Worm (Caenorhabditis elegans) whole organism, mixed stage, embryonic: ENCODE measurements around the gene srd-39.

Experiments used
- M03D4.4 ChIP-seq: sonication (generic microtip); optimal IDR thresholded peaks from 2 replicates; lab custom pipeline; 2017; ENCODE audit warnings: mild to moderate bottlenecking, missing genetic modification characterization, missing compliant biosample characterization
- bed-3 ChIP-seq: fragments of 200-800 bp; sonication (Bioruptor generic); optimal IDR thresholded peaks from 3 replicates; lab custom pipeline; 2018; ENCODE audit warnings: mild to moderate bottlenecking, missing genetic modification characterization, moderate library complexity, missing compliant biosample characterization
- blmp-1 ChIP-seq: fragments of 150-350 bp; optimal IDR thresholded peaks from 2 replicates; lab custom pipeline; 2014; ENCODE audit warnings: missing biosample characterization, missing genetic modification characterization
- ceh-39 ChIP-seq: fragments of 150-350 bp; optimal IDR thresholded peaks from 2 replicates; lab custom pipeline; 2014; ENCODE audit warnings: missing biosample characterization, missing genetic modification characterization
- ceh-43 ChIP-seq: fragments of 200-800 bp; sonication (Bioruptor generic); optimal IDR thresholded peaks from 2 replicates; lab custom pipeline; 2018; ENCODE audit warnings: mild to moderate bottlenecking, missing genetic modification characterization, moderate library complexity, missing compliant biosample characterization
- ceh-83 ChIP-seq: fragments of 200-800 bp; sonication (Bioruptor generic); optimal IDR thresholded peaks from 2 replicates; lab custom pipeline; 2018; ENCODE audit warnings: mild to moderate bottlenecking, missing genetic modification characterization, missing compliant biosample characterization
- ces-1 ChIP-seq: fragments of 150-350 bp; optimal IDR thresholded peaks from 2 replicates; lab custom pipeline; 2014; ENCODE audit warnings: missing biosample characterization, missing genetic modification reagents, missing genetic modification characterization
- cnd-1 ChIP-seq: fragments of 200-800 bp; sonication (Bioruptor generic); optimal IDR thresholded peaks from 2 replicates; lab custom pipeline; 2018; ENCODE audit warnings: mild to moderate bottlenecking, missing genetic modification characterization, missing compliant biosample characterization
- drap-1 ChIP-seq: fragments of 200-800 bp; sonication (Bioruptor generic); optimal IDR thresholded peaks from 3 replicates; lab custom pipeline; 2018; ENCODE audit warnings: mild to moderate bottlenecking, missing genetic modification characterization, missing compliant biosample characterization
- elt-1 ChIP-seq: sonication (generic microtip); optimal IDR thresholded peaks from 2 replicates; lab custom pipeline; 2017; ENCODE audit warnings: missing genetic modification characterization, mild to moderate bottlenecking, missing compliant biosample characterization, antibody characterized with exemption, moderate library complexity, borderline replicate concordance; ENCODE audit not compliant: insufficient read depth
- elt-3 ChIP-seq: fragments of 150-350 bp; optimal IDR thresholded peaks from 2 replicates; lab custom pipeline; 2014; ENCODE audit warnings: missing biosample characterization, missing genetic modification characterization
- flh-1 ChIP-seq: fragments of 200-800 bp; sonication (Bioruptor generic); optimal IDR thresholded peaks from 2 replicates; lab custom pipeline; 2018; ENCODE audit warnings: mild to moderate bottlenecking, missing genetic modification characterization, moderate library complexity, missing compliant biosample characterization
- ham-2 ChIP-seq: fragments of 200-800 bp; sonication (Bioruptor generic); optimal IDR thresholded peaks from 2 replicates; lab custom pipeline; 2018; ENCODE audit warnings: mild to moderate bottlenecking, missing genetic modification characterization, missing compliant biosample characterization
- hlh-1 ChIP-seq: fragments of 150-350 bp; optimal IDR thresholded peaks from 2 replicates; lab custom pipeline; 2014; ENCODE audit warnings: missing biosample characterization, missing genetic modification reagents, missing genetic modification characterization
- lin-13 ChIP-seq: fragments of 150-350 bp; optimal IDR thresholded peaks from 2 replicates; lab custom pipeline; 2014; ENCODE audit warnings: missing biosample characterization, missing genetic modification characterization
- lin-32 ChIP-seq: fragments of 200-800 bp; sonication (Bioruptor generic); optimal IDR thresholded peaks from 2 replicates; lab custom pipeline; 2018; ENCODE audit warnings: mild to moderate bottlenecking, missing genetic modification characterization, missing compliant biosample characterization
- lsy-2 ChIP-seq: fragments of 150-350 bp; optimal IDR thresholded peaks from 2 replicates; lab custom pipeline; 2014; ENCODE audit warnings: missing biosample characterization, missing genetic modification characterization
- mab-5 ChIP-seq: fragments of 150-350 bp; optimal IDR thresholded peaks from 2 replicates; lab custom pipeline; 2014; ENCODE audit warnings: missing biosample characterization, missing genetic modification characterization
- mep-1 ChIP-seq: fragments of 150-350 bp; optimal IDR thresholded peaks from 2 replicates; lab custom pipeline; 2017; ENCODE audit warnings: missing biosample characterization, missing genetic modification reagents, missing genetic modification characterization, inconsistent platforms
- mls-2 ChIP-seq: sonication (generic microtip); optimal IDR thresholded peaks from 2 replicates; lab custom pipeline; 2016; ENCODE audit warnings: mild to moderate bottlenecking, missing genetic modification characterization, moderate library complexity, missing compliant biosample characterization
- nhr-12 ChIP-seq: fragments of 150-350 bp; optimal IDR thresholded peaks from 2 replicates; lab custom pipeline; 2014; ENCODE audit warnings: missing biosample characterization, missing genetic modification characterization
- nhr-2 ChIP-seq: fragments of 150-350 bp; optimal IDR thresholded peaks from 2 replicates; lab custom pipeline; 2014; ENCODE audit warnings: missing biosample characterization, missing genetic modification characterization
- nhr-237 ChIP-seq: fragments of 150-350 bp; optimal IDR thresholded peaks from 2 replicates; lab custom pipeline; 2014; ENCODE audit warnings: missing biosample characterization, missing genetic modification characterization
- nhr-28 ChIP-seq: fragments of 150-350 bp; optimal IDR thresholded peaks from 2 replicates; lab custom pipeline; 2014; ENCODE audit warnings: missing biosample characterization, missing genetic modification characterization
- nhr-76 ChIP-seq: sonication (generic microtip); optimal IDR thresholded peaks from 2 replicates; lab custom pipeline; 2017; ENCODE audit warnings: missing biosample characterization, missing genetic modification characterization
- pha-4 ChIP-seq: fragments of 150-350 bp; optimal IDR thresholded peaks from 2 replicates; lab custom pipeline; 2018; ENCODE audit warnings: missing biosample characterization, missing genetic modification reagents, missing genetic modification characterization
- sem-2 ChIP-seq: fragments of 200-800 bp; sonication (Bioruptor generic); optimal IDR thresholded peaks from 2 replicates; lab custom pipeline; 2018; ENCODE audit warnings: mild to moderate bottlenecking, missing genetic modification characterization, missing compliant biosample characterization
- snpc-4 ChIP-seq: fragments of 150-350 bp; optimal IDR thresholded peaks from 2 replicates; lab custom pipeline; 2014; ENCODE audit warnings: missing biosample characterization, missing genetic modification characterization
- sptf-1 ChIP-seq: sonication (generic microtip); optimal IDR thresholded peaks from 2 replicates; lab custom pipeline; 2017; ENCODE audit warnings: mild to moderate bottlenecking, missing genetic modification characterization, moderate library complexity, missing compliant biosample characterization
- tbx-8 ChIP-seq: fragments of 200-800 bp; sonication (Bioruptor generic); optimal IDR thresholded peaks from 2 replicates; lab custom pipeline; 2018; ENCODE audit warnings: mild to moderate bottlenecking, missing genetic modification characterization, moderate library complexity, missing compliant biosample characterization
- unc-120 ChIP-seq: sonication (generic microtip); optimal IDR thresholded peaks from 2 replicates; lab custom pipeline; 2017; ENCODE audit warnings: missing genetic modification characterization, missing compliant biosample characterization; ENCODE audit not compliant: poor library complexity, severe bottlenecking
- unc-39 ChIP-seq: fragments of 150-350 bp; optimal IDR thresholded peaks from 2 replicates; lab custom pipeline; 2014; ENCODE audit warnings: missing biosample characterization, missing genetic modification characterization
- unc-62 ChIP-seq: fragments of 150-350 bp; optimal IDR thresholded peaks from 2 replicates; lab custom pipeline; 2014; ENCODE audit warnings: missing biosample characterization, missing genetic modification reagents, missing genetic modification characterization
- zip-8 ChIP-seq: fragments of 150-350 bp; optimal IDR thresholded peaks from 2 replicates; lab custom pipeline; 2014; ENCODE audit warnings: missing biosample characterization, missing genetic modification characterization
- ztf-11 ChIP-seq: fragments of 150-350 bp; optimal IDR thresholded peaks from 2 replicates; lab custom pipeline; 2014; ENCODE audit warnings: missing biosample characterization, missing genetic modification characterization

Gene srd-39

DNA sequence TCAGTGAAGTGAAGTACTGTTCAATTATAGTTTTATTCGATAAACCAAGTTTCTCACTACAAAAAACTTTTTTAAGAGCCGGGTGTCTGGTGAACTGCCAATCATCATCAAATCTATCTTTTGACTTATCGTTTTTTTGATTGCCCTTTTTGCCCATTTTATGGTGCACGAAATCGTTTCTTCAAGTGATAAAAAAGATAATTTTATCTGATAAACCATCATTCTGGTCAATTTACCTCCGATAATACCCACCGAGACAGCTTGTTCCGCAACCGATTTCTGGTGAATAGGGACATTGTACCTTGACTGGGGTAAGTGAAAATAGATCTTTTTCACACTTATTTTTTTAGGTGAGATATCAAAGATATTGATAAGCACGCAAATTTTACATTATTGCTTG, 42.8 kb downstream of the srd-39 start, which contains the start of gene K08H2.10:
TSS of gene K08H2.10 (plus strand) at position 230 of the 400 bp plus-strand sequence.
- TF ChIP-seq ceh-43 (GFP tag; lab: Kevin White, UChicago), result no peak
- no peak for TF ChIP-seq pha-4 (tag; lab: Kevin White, UChicago)

DNA sequence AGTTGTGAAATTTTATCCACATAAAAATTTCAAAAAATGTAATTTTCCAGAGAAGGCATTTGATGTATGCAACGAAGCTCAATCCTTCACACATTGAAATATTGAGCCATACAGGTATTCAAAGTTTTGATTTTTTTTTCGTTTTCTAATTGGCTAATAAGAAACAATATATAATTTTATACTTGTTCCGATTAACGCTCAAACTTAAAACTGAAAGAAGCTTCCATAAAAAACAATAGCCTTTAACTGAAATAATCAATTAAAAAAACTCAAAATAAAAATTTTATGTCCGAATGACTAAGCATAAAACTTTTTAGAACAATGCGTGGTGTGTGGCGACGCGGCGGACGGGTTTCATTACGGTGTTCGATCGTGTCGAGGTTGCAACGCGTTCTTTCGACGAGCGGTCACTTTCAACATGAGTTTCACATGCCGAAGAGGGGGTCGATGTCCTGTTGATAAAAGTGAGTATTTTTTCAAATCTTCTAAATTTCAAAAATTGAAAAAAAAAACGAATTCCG, 48.4 kb downstream of the srd-39 start, which contains the start of gene nhr-32:
TSS of gene nhr-32 (plus strand) at position 51 of the 521 bp plus-strand sequence.
- no peak for TF ChIP-seq elt-1 (tag; lab: Kevin White, UChicago)
- no peak for TF ChIP-seq sptf-1 (tag; lab: Kevin White, UChicago)
- TF ChIP-seq nhr-2 (tag; lab: Kevin White, UChicago), result no peak
- TF ChIP-seq ham-2 (GFP tag; lab: Kevin White, UChicago), result no peak
- TF ChIP-seq unc-62, result no peak
- no peak for TF ChIP-seq ceh-43 (GFP tag; lab: Kevin White, UChicago)
- no peak for TF ChIP-seq mab-5
- no peak for TF ChIP-seq sem-2 (GFP tag; lab: Kevin White, UChicago)
- no peak for TF ChIP-seq blmp-1 (tag; lab: Kevin White, UChicago)
- no peak for TF ChIP-seq nhr-12 (tag; lab: Kevin White, UChicago)

DNA sequence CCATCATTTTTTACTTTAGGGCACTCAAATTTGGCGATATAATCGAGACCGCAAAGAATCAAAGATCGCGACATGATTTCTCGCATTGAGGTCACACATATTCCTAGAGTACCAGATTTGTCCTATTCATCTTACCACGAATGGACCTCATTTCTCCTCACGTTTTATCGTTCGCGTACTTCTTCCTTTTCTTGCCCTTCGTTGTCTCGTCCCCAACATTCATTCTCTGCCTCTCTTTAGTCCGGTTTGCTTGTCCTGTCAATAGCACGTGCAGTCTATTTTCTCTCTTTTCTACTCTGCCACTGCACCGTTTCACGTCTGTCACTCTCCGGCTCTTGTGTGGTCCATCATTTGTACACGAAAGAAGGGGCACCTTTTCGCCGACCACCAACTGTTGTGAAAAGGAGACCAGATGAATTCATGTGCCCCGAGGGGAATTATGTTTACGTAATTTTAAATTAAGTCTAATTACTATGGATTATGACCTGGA, 49.0 kb downstream of the srd-39 start:
- TF ChIP-seq mls-2 (tag; lab: Kevin White, UChicago) (peak; percentile 64), nhr-76 (no peak), ceh-39 (tag; lab: Kevin White, UChicago) (no peak), sptf-1 (tag; lab: Kevin White, UChicago) (peak; percentile 22), drap-1 (GFP tag; lab: Kevin White, UChicago) (peak; percentile 3), flh-1 (GFP tag; lab: Kevin White, UChicago) (no peak), lin-32 (no peak), ceh-43 (GFP tag; lab: Kevin White, UChicago) (peak; percentile 7), blmp-1 (tag; lab: Kevin White, UChicago) (no peak), lsy-2 (no peak), unc-62 (peak; percentile 81), zip-8 (tag; lab: Kevin White, UChicago) (no peak), unc-120 (peak; percentile 76), sem-2 (GFP tag; lab: Kevin White, UChicago) (no peak), elt-1 (tag; lab: Kevin White, UChicago) (peak; percentile 76), M03D4.4 (tag; lab: Kevin White, UChicago) (no peak), nhr-2 (tag; lab: Kevin White, UChicago) (peak; percentile 63), elt-3 (tag; lab: Kevin White, UChicago) (no peak), unc-39 (no peak), lin-13 (tag; lab: Kevin White, UChicago) (peak; percentile 41), mep-1 (tag; lab: Kevin White, UChicago) (peak; percentile 85), ham-2 (GFP tag; lab: Kevin White, UChicago) (peak; percentile 43), mab-5 (no peak), tbx-8 (GFP tag; lab: Kevin White, UChicago) (no peak), snpc-4 (no peak), nhr-12 (tag; lab: Kevin White, UChicago) (no peak), nhr-28 (tag; lab: Kevin White, UChicago) (no peak), pha-4 (tag; lab: Kevin White, UChicago) (peak; percentile 72), ces-1 (peak; percentile 86), cnd-1 (no peak), ceh-83 (GFP tag; lab: Kevin White, UChicago) (no peak), hlh-1 (peak; percentile 94), bed-3 (no peak), nhr-237 (peak; percentile 29), ztf-11 (tag; lab: Kevin White, UChicago) (no peak)

DNA sequence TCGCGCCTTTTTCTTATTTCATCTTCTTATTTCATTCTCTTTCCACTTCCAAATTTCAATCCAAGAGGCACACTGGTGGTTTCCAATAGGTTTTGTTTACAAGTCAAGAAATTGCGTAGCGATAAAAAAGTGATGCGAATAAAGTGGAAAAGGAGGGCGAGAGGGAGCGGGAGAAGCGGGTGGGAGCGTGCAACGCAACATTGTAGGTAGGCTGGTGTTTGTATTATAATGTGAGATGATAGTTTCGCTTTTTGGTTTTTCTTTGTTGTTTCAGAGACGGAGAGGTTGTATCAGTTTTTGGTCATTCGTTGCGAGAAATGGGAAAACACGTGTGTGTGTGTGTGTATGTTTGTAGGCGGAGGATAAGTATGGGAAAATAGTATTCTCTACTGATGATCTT, 50.2 kb downstream of the srd-39 start:
- TF ChIP-seq sptf-1 (tag; lab: Kevin White, UChicago), result no peak
- no peak for TF ChIP-seq lin-13 (tag; lab: Kevin White, UChicago)
- TF ChIP-seq ces-1, result no peak
- TF ChIP-seq nhr-237, result no peak
- TF ChIP-seq hlh-1, result no peak
- no peak for TF ChIP-seq nhr-76
- no peak for TF ChIP-seq sem-2 (GFP tag; lab: Kevin White, UChicago)
- TF ChIP-seq elt-1 (tag; lab: Kevin White, UChicago), result no peak
- no peak for TF ChIP-seq zip-8 (tag; lab: Kevin White, UChicago)
- no peak for TF ChIP-seq ceh-39 (tag; lab: Kevin White, UChicago)
- TF ChIP-seq bed-3, result no peak
- no peak for TF ChIP-seq lsy-2
- TF ChIP-seq pha-4 (tag; lab: Kevin White, UChicago), result no peak
- no peak for TF ChIP-seq cnd-1
- TF ChIP-seq ceh-43 (GFP tag; lab: Kevin White, UChicago), result no peak
- no peak for TF ChIP-seq elt-3 (tag; lab: Kevin White, UChicago)
- TF ChIP-seq M03D4.4 (tag; lab: Kevin White, UChicago), result no peak
